Fruit fly (Drosophila melanogaster) whole organism, wandering third instar larva: ENCODE measurements around the gene Rack1.

ENCODE experiments used
- Dif ChIP-seq: fragments of 200-275, 200-300 bp; sonication (Bioruptor generic); optimal IDR thresholded peaks from 2 replicates; lab custom pipeline; 2018; ENCODE audit warnings: missing biosample characterization, missing genetic modification characterization; ENCODE audit not compliant: partially characterized antibody
- HLH106 ChIP-seq: fragments of 200-800 bp; optimal IDR thresholded peaks from 3 replicates; lab custom pipeline; 2019; ENCODE audit warnings: missing biosample characterization, mild to moderate bottlenecking, missing genetic modification characterization, moderate library complexity
- OdsH ChIP-seq: fragments of 200-800 bp; sonication (Bioruptor generic); optimal IDR thresholded peaks from 2 replicates; lab custom pipeline; 2016; ENCODE audit warnings: missing biosample characterization, mild to moderate bottlenecking, missing genetic modification characterization
- fru ChIP-seq: fragments of 200-800 bp; sonication (Bioruptor generic); optimal IDR thresholded peaks from 3 replicates; lab custom pipeline; 2016; ENCODE audit warnings: missing biosample characterization, mild to moderate bottlenecking, missing genetic modification characterization
- pan ChIP-seq: fragments of >200 bp; optimal IDR thresholded peaks from 2 replicates; lab custom pipeline; 2017
- usp ChIP-seq: fragments of >200 bp; optimal IDR thresholded peaks from 2 replicates; lab custom pipeline; 2017; ENCODE audit warnings: missing biosample characterization, missing genetic modification characterization

- TF ChIP-seq pan (lab: Kevin White, UChicago) (no peak), usp (GFP tag; lab: Kevin White, UChicago) (no peak), fru (no peak), HLH106 (peak; percentile 48), Dif (no peak), OdsH (GFP tag; lab: Kevin White, UChicago) (no peak)
These were observed 48.6 kb upstream of the Rack1 start for dm6 chr2L:7875676-7876075.
